Fruit fly (Drosophila melanogaster) whole organism, pupa: Measurements from ENCODE around the gene CG42812.

ENCODE experiments used
- CG17806 ChIP-seq: fragments of 200-800 bp; sonication (Bioruptor generic); optimal IDR thresholded peaks from 2 replicates; lab custom pipeline; 2018; ENCODE audit warnings: missing biosample characterization, mild to moderate bottlenecking, missing genetic modification characterization, moderate library complexity
- CG34367 ChIP-seq: fragments of 200-800 bp; sonication (Bioruptor generic); optimal IDR thresholded peaks from 2 replicates; lab custom pipeline; 2018; ENCODE audit warnings: missing biosample characterization, mild to moderate bottlenecking, missing genetic modification characterization
- EcR ChIP-seq: fragments of 200-800 bp; sonication (Bioruptor generic); optimal IDR thresholded peaks from 3 replicates; lab custom pipeline; 2019; ENCODE audit warnings: missing biosample characterization, missing genetic modification characterization, mild to moderate bottlenecking, moderate library complexity, missing genetic modification reagents
- Pif1A ChIP-seq: fragments of 200-800 bp; sonication (Bioruptor generic); optimal IDR thresholded peaks from 3 replicates; lab custom pipeline; 2016; ENCODE audit warnings: missing biosample characterization, missing genetic modification characterization
- gl ChIP-seq: fragments of 200-800 bp; sonication (Bioruptor generic); optimal IDR thresholded peaks from 2 replicates; lab custom pipeline; 2018; ENCODE audit warnings: missing biosample characterization, mild to moderate bottlenecking, missing genetic modification characterization

DNA sequence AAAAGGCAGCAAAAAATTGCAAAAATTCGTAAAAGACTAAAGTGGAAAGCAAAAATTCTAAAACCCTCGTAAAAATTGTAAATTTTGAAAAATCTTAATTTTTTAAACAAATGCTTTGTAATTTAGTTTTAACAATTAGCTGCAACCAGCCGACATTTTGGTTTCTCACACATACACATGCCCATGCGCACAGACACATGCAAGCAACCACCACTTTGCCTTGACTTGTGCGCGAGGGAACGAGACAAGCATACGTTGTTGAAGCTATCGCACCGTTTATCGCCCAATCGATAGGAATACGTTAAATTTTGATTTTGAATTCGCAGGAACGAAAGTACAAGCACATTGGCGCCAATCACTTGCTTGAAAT, 47.6 kb downstream of the CG42812 start:
- TF ChIP-seq CG34367 (tag; lab: Kevin White, UChicago) (no peak), gl (tag; lab: Kevin White, UChicago) (no peak), Pif1A (GFP tag; lab: Kevin White, UChicago) (no peak), CG17806 (tag; lab: Kevin White, UChicago) (no peak), EcR (GFP tag; lab: Kevin White, UChicago) (no peak)
